Fruit fly (Drosophila melanogaster): Measurements from ENCODE around the gene Bgb.

DNA sequence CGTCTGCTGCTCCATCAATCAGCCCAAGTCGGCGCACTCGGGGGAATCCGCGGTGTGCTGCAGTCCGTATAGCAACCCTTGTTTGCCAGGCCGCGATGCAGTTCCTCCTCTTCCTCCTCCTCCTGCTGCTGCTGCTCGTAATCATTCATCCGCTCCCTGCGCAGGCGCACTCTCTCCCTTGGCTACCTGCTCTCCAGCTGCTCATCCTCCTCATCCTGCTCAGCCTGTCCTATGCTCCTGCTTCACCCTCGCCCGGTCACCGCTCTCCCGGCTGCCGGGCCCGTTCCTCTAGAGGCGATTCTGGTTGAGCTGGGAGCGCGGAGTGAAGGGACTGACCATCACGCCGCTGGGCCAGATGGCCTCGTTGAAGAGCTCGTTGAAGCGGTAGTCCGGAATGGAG, 12.6 kb upstream of the Bgb start:
- TF ChIP-seq psq (optimal IDR thresholded peaks at IDR 0.05) (no peak), CG8478 (optimal IDR thresholded peaks at IDR 0.05) (no peak)
